Worm (Caenorhabditis elegans): Measurements from ENCODE around the gene T23G7.3.
"Not testable (repeated sequence)": the region's sequence is repeated elsewhere in the genome, so short reads cannot be mapped to it uniquely, and the experiment has no call there.

ce11 chrII:9125558-9125957 lies 42.1 kb downstream of the T23G7.3 start:
- not testable (repeated sequence) for TF ChIP-seq elt-3 (tag; optimal IDR thresholded peaks at IDR 0.05); mep-1 (tag; optimal IDR thresholded peaks at IDR 0.05); unc-62 (GFP tag; optimal IDR thresholded peaks at IDR 0.05); blmp-1 (tag; optimal IDR thresholded peaks at IDR 0.05); snpc-4 (tag; optimal IDR thresholded peaks at IDR 0.05); lsy-2 (tag; optimal IDR thresholded peaks at IDR 0.05); drap-1 (GFP tag; optimal IDR thresholded peaks at IDR 0.05); lin-32 (GFP tag; optimal IDR thresholded peaks at IDR 0.05); ces-1 (GFP tag; optimal IDR thresholded peaks at IDR 0.05); ztf-11 (tag; optimal IDR thresholded peaks at IDR 0.05); nhr-28 (tag; optimal IDR thresholded peaks at IDR 0.05)

All from whole organism, mixed stage, embryonic.